Worm (Caenorhabditis elegans): ENCODE data around the gene mdh-1.

The mdh-1 gene

DNA sequence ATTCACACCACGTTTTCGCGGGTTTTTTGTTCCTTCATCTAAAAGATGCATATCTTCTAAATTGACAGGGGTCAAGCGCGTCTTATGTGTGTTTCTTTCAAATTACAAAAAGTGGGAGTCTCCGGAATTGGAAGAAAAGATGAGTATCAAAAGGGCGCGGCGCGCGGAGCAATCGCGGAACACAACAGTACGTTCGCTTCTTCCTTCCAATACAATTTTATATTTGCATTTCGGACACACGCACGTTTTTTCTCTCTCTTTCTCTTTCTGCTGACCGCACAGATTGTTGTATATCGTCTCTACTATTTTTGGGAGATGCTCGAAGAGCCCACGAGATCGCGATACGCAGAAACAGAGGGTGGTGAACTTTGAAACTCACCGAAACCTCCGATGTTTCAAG, 32.0 kb upstream of the mdh-1 start:
- no peak for TF ChIP-seq F57A8.1 (GFP tag; optimal IDR thresholded peaks at IDR 0.05)
- TF ChIP-seq Y67H2A.10 (GFP tag; conservative IDR thresholded peaks at IDR 0.05): no peak
- no peak for TF ChIP-seq lsy-27 (tag; optimal IDR thresholded peaks at IDR 0.05; ENCODE audit: borderline replicate concordance, insufficient read depth)
- TF ChIP-seq bed-2 (GFP tag; IDR thresholded peaks at IDR 0.05): no peak
- TF ChIP-seq Y56A3A.18 (GFP tag; IDR thresholded peaks at IDR 0.05): no peak
- TF ChIP-seq nfya-1 (tag; optimal IDR thresholded peaks at IDR 0.05; ENCODE audit: borderline replicate concordance, insufficient read depth): no peak

DNA sequence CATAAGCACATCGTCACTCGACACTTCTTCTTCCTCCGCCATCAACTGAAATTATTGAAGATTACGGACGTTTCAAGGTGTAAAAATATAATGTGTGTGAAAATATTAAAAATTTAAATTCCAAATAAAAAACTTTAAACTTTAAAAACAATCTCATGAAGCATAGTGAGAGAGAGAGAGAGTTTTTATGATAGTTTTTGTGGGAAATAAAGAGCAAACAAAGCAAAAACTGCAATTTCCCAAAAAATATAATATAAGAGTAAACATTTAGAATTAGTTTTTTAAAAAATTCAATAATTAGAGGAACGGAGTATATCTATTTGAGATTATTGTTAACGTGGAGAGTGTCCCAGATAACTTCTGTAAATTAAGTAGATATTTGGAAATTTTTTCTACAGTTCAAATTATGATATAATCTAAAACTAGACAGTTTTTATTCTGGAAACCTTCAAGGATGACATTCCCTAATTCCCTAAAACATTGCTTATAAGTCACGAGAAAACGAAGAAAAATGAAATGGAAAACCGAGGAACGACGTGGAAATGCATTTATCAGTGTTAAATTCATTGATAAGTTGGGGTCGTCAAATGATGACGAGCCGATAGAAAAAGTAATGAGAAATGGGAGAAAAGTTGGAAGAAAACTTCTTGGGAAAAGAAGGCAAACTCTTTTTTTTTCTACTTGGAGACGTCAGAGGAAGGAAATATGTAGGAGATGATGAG, 30.3 kb upstream of the mdh-1 start, which contains the start of gene dre-1:
Gene dre-1 (minus strand): TSS at position 51 of the 722 bp plus-strand sequence.
- TF ChIP-seq nhr-80 (tag; optimal IDR thresholded peaks at IDR 0.05) (peak; percentile 48), F52B5.7 (tag; optimal IDR thresholded peaks at IDR 0.05) (no peak)

DNA sequence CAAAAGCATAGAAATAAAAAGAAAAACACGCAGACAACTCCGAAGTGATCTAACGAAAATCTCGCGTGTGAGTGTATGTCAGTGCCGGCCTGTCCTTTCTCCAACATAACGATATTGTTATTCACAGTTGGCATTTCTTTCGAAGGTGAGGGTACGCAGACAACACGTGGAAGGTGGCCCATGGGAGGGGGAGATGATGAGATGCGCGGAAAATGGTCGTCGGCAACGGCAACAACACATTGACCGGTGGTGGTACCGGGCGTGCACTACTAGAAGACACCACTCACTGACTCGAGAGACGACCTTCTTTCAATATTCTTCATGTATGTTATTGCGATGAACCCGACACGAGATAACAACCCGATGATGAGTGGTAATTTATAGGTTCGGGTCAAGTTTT, 28.7 kb upstream of the mdh-1 start:
- no peak for TF ChIP-seq lsl-1 (GFP tag; optimal IDR thresholded peaks at IDR 0.05)

DNA sequence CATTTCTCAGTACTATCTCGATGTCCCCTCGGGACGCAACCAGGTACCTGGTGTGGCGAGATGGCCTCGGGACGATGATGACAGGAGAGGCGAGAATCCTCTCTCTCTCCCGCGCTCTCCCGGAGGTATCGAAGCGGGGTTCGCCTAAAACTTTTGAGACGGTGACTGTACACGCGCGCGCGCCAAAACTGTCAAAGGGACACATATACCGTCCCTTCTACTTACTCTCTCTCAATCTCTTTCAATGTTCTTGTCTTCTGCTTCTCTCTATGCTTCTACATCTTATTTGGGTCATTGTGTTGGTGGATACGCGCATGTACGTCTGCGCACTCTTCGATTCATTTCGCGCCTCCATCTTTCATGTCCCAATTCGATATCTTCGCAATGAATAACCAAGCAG, 25.5 kb upstream of the mdh-1 start:
- TF ChIP-seq cebp-1 (GFP tag; IDR thresholded peaks at IDR 0.05) (no peak), cebp-1 (tag; optimal IDR thresholded peaks at IDR 0.05) (peak; percentile 15), K11D2.4 (GFP tag; IDR thresholded peaks at IDR 0.05) (no peak), lin-26 (GFP tag; IDR thresholded peaks at IDR 0.05) (peak; percentile 26; the same call in 1 of the 2 replicates), F39B2.1 (GFP tag; IDR thresholded peaks at IDR 0.05) (no peak), hlh-26 (GFP tag; conservative IDR thresholded peaks at IDR 0.05) (no peak), madf-10 (tag; optimal IDR thresholded peaks at IDR 0.05) (no peak), ztf-26 (tag; optimal IDR thresholded peaks at IDR 0.05) (peak; percentile 5), nhr-120 (GFP tag; IDR thresholded peaks at IDR 0.05) (no peak), nfya-2 (GFP tag; IDR thresholded peaks at IDR 0.05) (no peak), T07F8.4 (tag; optimal IDR thresholded peaks at IDR 0.05) (no peak), F57A8.1 (GFP tag; optimal IDR thresholded peaks at IDR 0.05) (no peak), lin-35 (GFP tag; optimal IDR thresholded peaks at IDR 0.05) (no peak), ccch-3 (GFP tag; optimal IDR thresholded peaks at IDR 0.05) (no peak), dpff-1 (tag; optimal IDR thresholded peaks at IDR 0.05) (no peak), tbp1 (GFP tag; optimal IDR thresholded peaks at IDR 0.05) (no peak), zfh-2 (GFP tag; conservative IDR thresholded peaks at IDR 0.05) (peak; percentile 85), Y79H2A.3 (GFP tag; conservative IDR thresholded peaks at IDR 0.05) (no peak), lsl-1 (GFP tag; optimal IDR thresholded peaks at IDR 0.05) (no peak), ztf-18 (tag; optimal IDR thresholded peaks at IDR 0.05) (no peak), ets-4 (GFP tag; optimal IDR thresholded peaks at IDR 0.05) (no peak), chd-7 (tag; optimal IDR thresholded peaks at IDR 0.05) (no peak), ceh-40 (GFP tag; IDR thresholded peaks at IDR 0.05) (no peak), ZK185.1 (tag; optimal IDR thresholded peaks at IDR 0.05; ENCODE audit: poor library complexity, severe bottlenecking) (no peak), madf-6 (GFP tag; IDR thresholded peaks at IDR 0.05) (0 out of 2 replicates have a peak, but pooled peaks have one; percentile 13), lin-40 (tag; optimal IDR thresholded peaks at IDR 0.05) (no peak), snpc-4 (GFP tag; optimal IDR thresholded peaks at IDR 0.05) (no peak), snpc-4 (tag; optimal IDR thresholded peaks at IDR 0.05) (no peak), him-1 (tag; optimal IDR thresholded peaks at IDR 0.05) (no peak), tlf-1 (GFP tag; optimal IDR thresholded peaks at IDR 0.05) (no peak), atf-7 (tag; optimal IDR thresholded peaks at IDR 0.05) (peak; percentile 0), repo-1 (tag; optimal IDR thresholded peaks at IDR 0.05) (no peak), B0019.2 (GFP tag; conservative IDR thresholded peaks at IDR 0.05) (no peak), mcd-1 (GFP tag; IDR thresholded peaks at IDR 0.05) (0 out of 2 replicates have a peak, but pooled peaks have one; percentile 31), Y53F4B.3 (GFP tag; IDR thresholded peaks at IDR 0.05) (no peak), Y56A3A.18 (GFP tag; IDR thresholded peaks at IDR 0.05) (no peak), lsy-27 (tag; optimal IDR thresholded peaks at IDR 0.05; ENCODE audit: borderline replicate concordance, insufficient read depth) (no peak)

All from whole organism, young adult.